Fruit fly (Drosophila melanogaster): Measurements from ENCODE around the gene Pgant6.

Pgant6 gene

DNA sequence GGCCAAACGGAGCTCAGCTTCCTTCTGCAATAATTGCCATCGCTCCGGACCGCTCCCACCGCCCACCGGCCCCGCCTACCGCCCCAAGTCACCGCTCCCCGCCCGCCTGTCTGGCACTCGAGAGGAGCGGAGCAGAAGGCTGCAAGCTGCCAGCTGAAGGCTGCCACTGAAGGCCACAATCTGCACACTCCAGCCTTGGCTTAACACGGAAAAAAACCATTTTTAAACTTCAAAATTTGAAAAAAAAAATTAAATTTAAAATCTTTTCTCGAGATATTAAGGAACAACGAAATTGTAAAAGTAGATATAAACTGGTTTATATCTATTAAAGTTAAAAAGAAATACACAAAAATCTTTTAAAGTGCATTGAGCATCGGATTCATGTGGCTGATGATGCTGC is 47.9 kb downstream of the Pgant6 start (continued):
- TF ChIP-seq Sp1 (GFP tag; optimal IDR thresholded peaks at IDR 0.05) (peak; percentile 71), Jra (GFP tag; optimal IDR thresholded peaks at IDR 0.05) (no peak), ey (GFP tag; optimal IDR thresholded peaks at IDR 0.05) (peak; percentile 17), Hr83 (GFP tag; optimal IDR thresholded peaks at IDR 0.05; ENCODE audit: poor library complexity, severe bottlenecking) (no peak), Vsx2 (GFP tag; optimal IDR thresholded peaks at IDR 0.05; ENCODE audit: partially characterized antibody) (no peak)

DNA sequence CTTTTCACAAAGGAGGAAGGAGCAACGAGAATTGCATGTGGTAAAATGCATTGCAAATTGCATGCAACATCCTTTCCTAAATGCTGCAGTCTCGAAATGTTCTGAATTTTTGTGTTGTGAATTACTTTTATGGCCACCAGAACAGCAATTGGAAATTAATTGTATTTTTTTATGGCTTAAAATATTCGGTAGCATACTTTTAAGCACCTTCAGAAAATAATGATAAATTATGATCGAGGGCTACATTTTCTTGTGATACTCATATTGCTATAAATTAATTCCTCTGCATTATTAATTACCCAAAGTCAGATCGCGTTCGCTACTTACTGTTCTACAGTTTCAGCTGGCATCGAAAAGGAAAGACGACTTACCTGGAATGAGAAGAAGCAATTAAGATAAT is 49.1 kb downstream of the Pgant6 start:
- TF ChIP-seq br (GFP tag; optimal IDR thresholded peaks at IDR 0.05) (no peak), Jra (GFP tag; optimal IDR thresholded peaks at IDR 0.05) (no peak), pan (optimal IDR thresholded peaks at IDR 0.05) (no peak), Hnf4 (GFP tag; optimal IDR thresholded peaks at IDR 0.05) (no peak), CG32264 (GFP tag; optimal IDR thresholded peaks at IDR 0.05) (no peak), Hr78 (GFP tag; optimal IDR thresholded peaks at IDR 0.05) (no peak)

DNA sequence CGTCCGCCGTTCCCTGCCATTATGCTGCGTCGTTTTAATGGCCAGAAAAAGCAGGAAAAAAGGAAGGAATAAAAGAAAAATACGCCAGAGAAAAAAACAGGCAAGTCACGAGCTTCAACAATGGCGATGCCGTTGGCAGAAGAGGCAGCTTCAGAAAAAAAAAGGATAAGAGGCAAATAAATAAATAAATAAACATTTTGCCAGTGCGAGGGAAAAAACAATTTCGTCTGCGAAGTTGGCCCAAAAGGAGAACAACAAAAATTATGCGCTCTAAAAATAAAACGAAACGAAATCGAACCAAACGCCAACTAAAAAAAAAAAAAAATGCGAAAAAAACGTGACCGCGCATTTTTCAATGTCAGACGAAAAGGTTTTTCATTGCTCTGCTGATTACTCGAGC is 49.7 kb downstream of the Pgant6 start:
- TF ChIP-seq Vsx2 (GFP tag; optimal IDR thresholded peaks at IDR 0.05; ENCODE audit: partially characterized antibody) (no peak), Abd-B (GFP tag; optimal IDR thresholded peaks at IDR 0.05) (no peak), woc (GFP tag; optimal IDR thresholded peaks at IDR 0.05) (peak; percentile 10), Myc (optimal IDR thresholded peaks at IDR 0.05) (no peak), jim (GFP tag; optimal IDR thresholded peaks at IDR 0.05) (peak; percentile 24), CrebA (GFP tag; optimal IDR thresholded peaks at IDR 0.05; ENCODE audit: borderline replicate concordance) (peak; percentile 83), Sp1 (GFP tag; optimal IDR thresholded peaks at IDR 0.05) (peak; percentile 75), fru (GFP tag; optimal IDR thresholded peaks at IDR 0.05) (peak; percentile 11), Rel (GFP tag; optimal IDR thresholded peaks at IDR 0.05) (peak; percentile 63), Rel (tag; optimal IDR thresholded peaks at IDR 0.05) (peak; percentile 38), psq (GFP tag; optimal IDR thresholded peaks at IDR 0.05) (peak; percentile 91), ey (GFP tag; optimal IDR thresholded peaks at IDR 0.05) (no peak), Mio (GFP tag; optimal IDR thresholded peaks at IDR 0.05) (no peak)

DNA sequence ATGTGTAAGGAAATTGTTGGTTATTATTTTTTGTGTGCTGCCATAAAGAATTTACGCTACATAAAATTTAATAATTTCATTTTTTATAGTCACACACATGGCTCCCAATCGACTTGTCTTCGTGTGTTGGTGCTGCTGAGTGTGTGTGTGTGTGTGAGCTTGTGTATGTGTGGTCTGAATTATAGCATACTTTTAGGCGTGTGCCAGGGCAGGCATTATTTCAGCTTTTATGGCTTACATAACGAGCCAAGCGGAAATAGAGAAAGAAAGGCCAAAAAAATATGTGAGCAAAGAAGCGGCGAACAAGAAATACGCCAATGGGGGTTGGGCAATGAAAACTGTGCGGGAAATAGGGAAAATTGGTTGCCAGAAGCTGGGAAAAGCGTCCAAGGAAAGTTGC is 50.2 kb downstream of the Pgant6 start:
- TF ChIP-seq Vsx2 (GFP tag; optimal IDR thresholded peaks at IDR 0.05; ENCODE audit: partially characterized antibody) (no peak), tai (GFP tag; optimal IDR thresholded peaks at IDR 0.05) (no peak), OdsH (GFP tag; optimal IDR thresholded peaks at IDR 0.05) (no peak), pan (optimal IDR thresholded peaks at IDR 0.05) (no peak), CG9705 (GFP tag; optimal IDR thresholded peaks at IDR 0.05) (no peak), Myc (optimal IDR thresholded peaks at IDR 0.05) (no peak), foxo (GFP tag; optimal IDR thresholded peaks at IDR 0.05) (no peak), usp (GFP tag; optimal IDR thresholded peaks at IDR 0.05) (no peak), br (GFP tag; optimal IDR thresholded peaks at IDR 0.05) (no peak)

DNA sequence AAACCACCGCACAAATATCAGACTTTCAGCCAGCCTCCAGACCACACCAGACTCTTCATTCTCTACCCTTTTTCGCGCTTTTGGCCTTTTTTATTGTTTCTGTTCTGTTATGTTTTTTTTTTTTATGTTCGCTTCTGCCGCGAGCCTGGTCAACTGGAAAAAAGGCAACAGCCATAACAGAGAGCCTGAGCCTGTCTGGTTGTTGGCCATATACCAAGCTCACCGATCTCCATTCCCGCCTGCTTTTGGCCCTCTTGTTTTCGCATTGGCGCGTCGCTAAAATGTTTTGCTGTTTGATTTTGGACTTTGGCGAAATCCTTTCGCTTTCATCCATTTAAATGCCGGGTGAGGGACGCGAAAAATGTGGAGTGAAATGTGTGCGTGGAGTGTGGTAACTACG is 51.6 kb downstream of the Pgant6 start:
- TF ChIP-seq foxo (GFP tag; optimal IDR thresholded peaks at IDR 0.05), result no peak
- TF ChIP-seq fru (GFP tag; optimal IDR thresholded peaks at IDR 0.05), result peak; percentile 5
- no peak for TF ChIP-seq CG9705 (GFP tag; optimal IDR thresholded peaks at IDR 0.05)
- peak; percentile 37 for TF ChIP-seq Rel (GFP tag; optimal IDR thresholded peaks at IDR 0.05)
- peak; percentile 17 for TF ChIP-seq Rel (tag; optimal IDR thresholded peaks at IDR 0.05)
- no peak for TF ChIP-seq lola (GFP tag; optimal IDR thresholded peaks at IDR 0.05)
- no peak for TF ChIP-seq CG32264 (GFP tag; optimal IDR thresholded peaks at IDR 0.05)
- peak; percentile 33 for TF ChIP-seq Hr83 (GFP tag; optimal IDR thresholded peaks at IDR 0.05; ENCODE audit: poor library complexity, severe bottlenecking)
- TF ChIP-seq h (GFP tag; optimal IDR thresholded peaks at IDR 0.05), result no peak
- TF ChIP-seq dl (GFP tag; optimal IDR thresholded peaks at IDR 0.05; ENCODE audit: insufficient read depth in 1 of 2, partially characterized antibody in 2 of 2), result no peak
- peak; percentile 92 for TF ChIP-seq psq (GFP tag; optimal IDR thresholded peaks at IDR 0.05)
- TF ChIP-seq ey (GFP tag; optimal IDR thresholded peaks at IDR 0.05), result no peak
- TF ChIP-seq usp (GFP tag; optimal IDR thresholded peaks at IDR 0.05), result no peak
- no peak for TF ChIP-seq OdsH (GFP tag; optimal IDR thresholded peaks at IDR 0.05)
- TF ChIP-seq brk (GFP tag; optimal IDR thresholded peaks at IDR 0.05), result peak; percentile 33
- no peak for TF ChIP-seq dsf (GFP tag; optimal IDR thresholded peaks at IDR 0.05; ENCODE audit: borderline replicate concordance)
- peak; percentile 56 for TF ChIP-seq sage (GFP tag; optimal IDR thresholded peaks at IDR 0.05)
- TF ChIP-seq Hr78 (GFP tag; optimal IDR thresholded peaks at IDR 0.05), result no peak
- peak; percentile 31 for TF ChIP-seq Sp1 (GFP tag; optimal IDR thresholded peaks at IDR 0.05)
- no peak for TF ChIP-seq dmrt93B (GFP tag; optimal IDR thresholded peaks at IDR 0.05)
- no peak for TF ChIP-seq Myc (optimal IDR thresholded peaks at IDR 0.05)
- TF ChIP-seq jim (GFP tag; optimal IDR thresholded peaks at IDR 0.05), result no peak
- no peak for TF ChIP-seq br (GFP tag; optimal IDR thresholded peaks at IDR 0.05)
- no peak for TF ChIP-seq tai (GFP tag; optimal IDR thresholded peaks at IDR 0.05)
- no peak for TF ChIP-seq GATAd (GFP tag; optimal IDR thresholded peaks at IDR 0.05)
- no peak for TF ChIP-seq Vsx2 (GFP tag; optimal IDR thresholded peaks at IDR 0.05; ENCODE audit: partially characterized antibody)
- no peak for TF ChIP-seq Mio (GFP tag; optimal IDR thresholded peaks at IDR 0.05)
- peak; percentile 51 for TF ChIP-seq Hnf4 (GFP tag; optimal IDR thresholded peaks at IDR 0.05)
- TF ChIP-seq pan (optimal IDR thresholded peaks at IDR 0.05), result no peak
- no peak for TF ChIP-seq rgr (GFP tag; optimal IDR thresholded peaks at IDR 0.05)
- TF ChIP-seq N (GFP tag; optimal IDR thresholded peaks at IDR 0.05), result no peak
- TF ChIP-seq Dfd (GFP tag; optimal IDR thresholded peaks at IDR 0.05), result no peak
- peak; percentile 28 for TF ChIP-seq Dif (GFP tag; optimal IDR thresholded peaks at IDR 0.05; ENCODE audit: partially characterized antibody)
- TF ChIP-seq Jra (GFP tag; optimal IDR thresholded peaks at IDR 0.05), result no peak
- peak; percentile 15 for TF ChIP-seq woc (GFP tag; optimal IDR thresholded peaks at IDR 0.05)
- no peak for TF ChIP-seq Abd-B (GFP tag; optimal IDR thresholded peaks at IDR 0.05)
- no peak for TF ChIP-seq sv (GFP tag; optimal IDR thresholded peaks at IDR 0.05)
